Fruit fly (Drosophila melanogaster): Measurements from ENCODE around the gene CG4459.

dm6 chr3R:19930913-19931706, 2.7 kb upstream of the CG4459 start:
- no peak for TF ChIP-seq Myc (optimal IDR thresholded peaks at IDR 0.05)
- no peak for TF ChIP-seq woc (GFP tag; optimal IDR thresholded peaks at IDR 0.05)
- no peak for TF ChIP-seq Mio (GFP tag; optimal IDR thresholded peaks at IDR 0.05)
- no peak for TF ChIP-seq psq (GFP tag; optimal IDR thresholded peaks at IDR 0.05)
- no peak for TF ChIP-seq Sp1 (GFP tag; optimal IDR thresholded peaks at IDR 0.05)
